Fruit fly (Drosophila melanogaster) whole organism, pupa: ENCODE results near the gene nonC.

ENCODE experiments used
- CG14655 ChIP-seq: fragments of 200-800 bp; sonication (Bioruptor generic); optimal IDR thresholded peaks from 3 replicates; lab custom pipeline; 2017; ENCODE audit warnings: mild to moderate bottlenecking, missing biosample characterization, missing genetic modification reagents, missing genetic modification characterization
- CG32121 ChIP-seq: fragments of 200-800 bp; sonication (Bioruptor generic); IDR thresholded peaks from 2 replicates; pipeline ENCODE4 v1.3.6; 2022; ENCODE audit warnings: missing biosample characterization, missing genetic modification characterization
- CG8301 ChIP-seq: fragments of 200-800 bp; sonication (Bioruptor generic); optimal IDR thresholded peaks from 2 replicates; lab custom pipeline; 2018; ENCODE audit warnings: missing biosample characterization, mild to moderate bottlenecking, missing genetic modification characterization

DNA sequence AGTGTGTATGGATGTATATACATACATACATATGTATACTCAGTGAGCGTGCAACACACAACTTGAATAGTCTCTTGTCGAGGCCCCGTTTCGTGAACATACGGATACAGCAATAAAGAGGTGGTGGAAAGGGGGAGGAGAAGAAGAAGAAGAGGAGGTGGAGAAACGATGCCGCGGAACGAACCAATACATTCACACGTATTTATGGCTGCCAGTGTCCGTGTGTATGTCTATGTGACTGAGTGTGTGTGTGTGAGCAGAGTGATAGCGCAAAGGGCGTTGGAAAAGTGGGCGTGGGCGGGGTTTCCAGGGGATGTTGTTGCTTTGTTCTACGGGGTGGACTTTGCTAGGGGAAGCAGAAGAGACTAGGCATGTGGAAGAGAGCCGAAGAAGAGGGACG, 29.1 kb downstream of the nonC start:
- TF ChIP-seq CG8301 (no peak), CG14655 (peak; percentile 6), CG32121 (no peak; the same call in 1 of the 2 replicates)
